Fruit fly (Drosophila melanogaster): ENCODE results near the gene CG4318.

Gene CG4318

dm6 chrX:13154783-13155182 lies at the start of gene CG4318, which contains the start of gene CG4332:
Gene CG4318 (minus strand): TSS chrX:13154924.
Gene CG4332 (plus strand): TSS chrX:13155038.
- TF ChIP-seq corto (GFP tag; optimal IDR thresholded peaks at IDR 0.05) (no peak), ken (GFP tag; IDR thresholded peaks at IDR 0.05) (no peak), gem (tag; optimal IDR thresholded peaks at IDR 0.05) (no peak), nmo (GFP tag; optimal IDR thresholded peaks at IDR 0.05) (no peak), Deaf1 (tag; optimal IDR thresholded peaks at IDR 0.05) (no peak), cg (GFP tag; optimal IDR thresholded peaks at IDR 0.05) (peak; percentile 33), CG7357 (GFP tag; IDR thresholded peaks at IDR 0.05) (no peak), gro (GFP tag; optimal IDR thresholded peaks at IDR 0.05) (no peak), CG14860 (GFP tag; IDR thresholded peaks at IDR 0.05; ENCODE audit: partially characterized antibody) (peak; percentile 75), vnd (GFP tag; IDR thresholded peaks at IDR 0.05; ENCODE audit: partially characterized antibody) (peak; percentile 74), scrt (GFP tag; optimal IDR thresholded peaks at IDR 0.05) (no peak), tna (GFP tag; IDR thresholded peaks at IDR 0.05; ENCODE audit: partially characterized antibody) (peak; percentile 82), CG3995 (GFP tag; optimal IDR thresholded peaks at IDR 0.05) (peak; percentile 36), sob (GFP tag; IDR thresholded peaks at IDR 0.05) (no peak), dm (GFP tag; optimal IDR thresholded peaks at IDR 0.05) (peak; percentile 94), CG10565 (GFP tag; optimal IDR thresholded peaks at IDR 0.05) (no peak), CkIIα-i1 (GFP tag; IDR thresholded peaks at IDR 0.05) (no peak), CG32767 (GFP tag; IDR thresholded peaks at IDR 0.05) (no peak), CG31365 (tag; optimal IDR thresholded peaks at IDR 0.05) (no peak), Sin3A (optimal IDR thresholded peaks at IDR 0.05) (peak; percentile 38), CG4424 (GFP tag; optimal IDR thresholded peaks at IDR 0.05) (no peak), CG18476 (GFP tag; optimal IDR thresholded peaks at IDR 0.05) (no peak), CG5953 (GFP tag; IDR thresholded peaks at IDR 0.05) (no peak), Dll (GFP tag; IDR thresholded peaks at IDR 0.05; ENCODE audit: partially characterized antibody) (peak; percentile 90), bbx (GFP tag; IDR thresholded peaks at IDR 0.05; ENCODE audit: partially characterized antibody) (peak; percentile 94), phol (tag; optimal IDR thresholded peaks at IDR 0.05) (peak; percentile 30), tll (GFP tag; optimal IDR thresholded peaks at IDR 0.05) (no peak), Lim3 (GFP tag; IDR thresholded peaks at IDR 0.05) (no peak), dan (GFP tag; IDR thresholded peaks at IDR 0.05) (no peak), CG10267 (tag; optimal IDR thresholded peaks at IDR 0.05) (no peak), bigmax (GFP tag; optimal IDR thresholded peaks at IDR 0.05) (no peak), CG14441 (GFP tag; IDR thresholded peaks at IDR 0.05) (no peak), CG3726 (GFP tag; IDR thresholded peaks at IDR 0.05) (no peak), grau (tag; optimal IDR thresholded peaks at IDR 0.05) (no peak), CG6254 (GFP tag; optimal IDR thresholded peaks at IDR 0.05) (no peak), CG17385 (GFP tag; optimal IDR thresholded peaks at IDR 0.05) (no peak), hb (GFP tag; IDR thresholded peaks at IDR 0.05; ENCODE audit: partially characterized antibody) (peak; percentile 74), Sry-δ (GFP tag; optimal IDR thresholded peaks at IDR 0.05) (peak; percentile 92), emc (GFP tag; optimal IDR thresholded peaks at IDR 0.05) (no peak), mld (GFP tag; IDR thresholded peaks at IDR 0.05; ENCODE audit: partially characterized antibody) (peak; percentile 83), bsh (GFP tag; optimal IDR thresholded peaks at IDR 0.05) (no peak), klu (GFP tag; IDR thresholded peaks at IDR 0.05) (no peak), H15 (GFP tag; IDR thresholded peaks at IDR 0.05) (no peak), CG9215 (GFP tag; IDR thresholded peaks at IDR 0.05) (no peak), caup (GFP tag; optimal IDR thresholded peaks at IDR 0.05; ENCODE audit: severe bottlenecking) (no peak), gcm2 (GFP tag; optimal IDR thresholded peaks at IDR 0.05) (no peak), CoRest (tag; optimal IDR thresholded peaks at IDR 0.05) (peak; percentile 4), Side (GFP tag; optimal IDR thresholded peaks at IDR 0.05) (no peak), CG12071 (GFP tag; optimal IDR thresholded peaks at IDR 0.05) (no peak), pzg (GFP tag; optimal IDR thresholded peaks at IDR 0.05) (peak; percentile 53), D19A (tag; optimal IDR thresholded peaks at IDR 0.05) (no peak)
